Fruit fly (Drosophila melanogaster): Measurements from ENCODE around the gene CG33340.

CG33340 gene

dm6 chr3R:24348420-24349190 lies 14.3 kb upstream of the CG33340 start, which contains the start of the genes CG5746 and CG6454 (continued):
- TF ChIP-seq Gug (GFP tag; IDR thresholded peaks at IDR 0.05), result peak; percentile 61; the same call in 3 of the 4 replicates
- peak; percentile 69 for TF ChIP-seq Ets65A (GFP tag)
- peak; percentile 52; the same call in 1 of the 2 replicates for TF ChIP-seq CG6689 (GFP tag; IDR thresholded peaks at IDR 0.05)
- no peak for TF ChIP-seq CG6683 (GFP tag; optimal IDR thresholded peaks at IDR 0.05)
- peak; percentile 62 for TF ChIP-seq CG18619 (GFP tag; optimal IDR thresholded peaks at IDR 0.05)
- TF ChIP-seq CG9817 (tag; optimal IDR thresholded peaks at IDR 0.05), result no peak
- peak; percentile 16 for TF ChIP-seq NC2β (GFP tag; optimal IDR thresholded peaks at IDR 0.05)
- peak; percentile 35; the same call in 1 of the 3 replicates for TF ChIP-seq zfh1 (GFP tag; IDR thresholded peaks at IDR 0.05)
- no peak for TF ChIP-seq Hr78 (GFP tag; optimal IDR thresholded peaks at IDR 0.05)
- TF ChIP-seq CG12236 (GFP tag; optimal IDR thresholded peaks at IDR 0.05), result no peak
- TF ChIP-seq sna (GFP tag; IDR thresholded peaks at IDR 0.05; ENCODE audit: partially characterized antibody), result no peak
- TF ChIP-seq Camta (GFP tag; optimal IDR thresholded peaks at IDR 0.05), result peak; percentile 18
- TF ChIP-seq CoRest (tag; optimal IDR thresholded peaks at IDR 0.05), result peak; percentile 79
- TF ChIP-seq Atf3 (GFP tag; optimal IDR thresholded peaks at IDR 0.05), result peak; percentile 18
- no peak for TF ChIP-seq bbx (GFP tag; IDR thresholded peaks at IDR 0.05; ENCODE audit: partially characterized antibody)
- peak; percentile 39 for TF ChIP-seq Max (GFP tag; optimal IDR thresholded peaks at IDR 0.05)
- peak; percentile 55; the same call in 1 of the 2 replicates for TF ChIP-seq MBD-R2 (GFP tag; IDR thresholded peaks at IDR 0.05)
- TF ChIP-seq Hsf (GFP tag; optimal IDR thresholded peaks at IDR 0.05), result peak; percentile 71
- no peak; the same call in 1 of the 2 replicates for TF ChIP-seq wor (GFP tag; IDR thresholded peaks at IDR 0.05)

dm6 chr3R:24353448-24353847 lies 9.5 kb upstream of the CG33340 start:
- no peak for TF ChIP-seq lola (GFP tag; optimal IDR thresholded peaks at IDR 0.05)
- no peak for TF ChIP-seq CG17802 (tag; optimal IDR thresholded peaks at IDR 0.05)
- peak; percentile 79 for TF ChIP-seq mirr (GFP tag; optimal IDR thresholded peaks at IDR 0.05)
- TF ChIP-seq exex (tag; optimal IDR thresholded peaks at IDR 0.05), result peak; percentile 78

dm6 chr3R:24357698-24358097 lies 5.2 kb upstream of the CG33340 start, which contains the start of gene Golgin84:
Gene Golgin84, minus strand, starts transcription at chr3R:24357938.
- TF ChIP-seq chm (GFP tag; IDR thresholded peaks at IDR 0.05) (no peak), gfzf (GFP tag; optimal IDR thresholded peaks at IDR 0.05) (peak; percentile 71), Dp (GFP tag; optimal IDR thresholded peaks at IDR 0.05) (peak; percentile 21), Dip2 (GFP tag; IDR thresholded peaks at IDR 0.05) (no peak), stwl (tag; optimal IDR thresholded peaks at IDR 0.05) (peak; percentile 40), CG6654 (GFP tag; optimal IDR thresholded peaks at IDR 0.05) (no peak), CG1024 (GFP tag; IDR thresholded peaks at IDR 0.05) (no peak), CG15011 (GFP tag; optimal IDR thresholded peaks at IDR 0.05) (no peak), dmrt11E (tag; optimal IDR thresholded peaks at IDR 0.05) (no peak), vnd (GFP tag; IDR thresholded peaks at IDR 0.05; ENCODE audit: partially characterized antibody) (no peak), CG14667 (GFP tag; IDR thresholded peaks at IDR 0.05) (no peak), CG32532 (GFP tag; IDR thresholded peaks at IDR 0.05) (no peak), usp (GFP tag; optimal IDR thresholded peaks at IDR 0.05) (no peak), CoRest (tag; optimal IDR thresholded peaks at IDR 0.05) (no peak), CTCF (GFP tag; optimal IDR thresholded peaks at IDR 0.05) (no peak), Nf-YB (GFP tag; optimal IDR thresholded peaks at IDR 0.05) (no peak), CG17568 (GFP tag; optimal IDR thresholded peaks at IDR 0.05) (no peak), MESR4 (GFP tag; optimal IDR thresholded peaks at IDR 0.05) (peak; percentile 59), CG4360 (GFP tag; IDR thresholded peaks at IDR 0.05) (no peak), CG12942 (GFP tag; optimal IDR thresholded peaks at IDR 0.05) (no peak), CHES-1-like (GFP tag; optimal IDR thresholded peaks at IDR 0.05) (no peak), CG12104 (GFP tag; optimal IDR thresholded peaks at IDR 0.05) (no peak), Eip74EF (GFP tag; optimal IDR thresholded peaks at IDR 0.05) (no peak), ewg (GFP tag; optimal IDR thresholded peaks at IDR 0.05) (no peak), Awh (GFP tag; IDR thresholded peaks at IDR 0.05) (no peak)
